Worm (Caenorhabditis elegans) whole organism, late embryonic: ENCODE results near the gene tmem-131.

Experiments
- C38D4.7 ChIP-seq: fragments of 200-800 bp; sonication (Bioruptor generic); optimal IDR thresholded peaks from 2 replicates; lab custom pipeline; 2018; ENCODE audit warnings: mild to moderate bottlenecking, missing genetic modification characterization, moderate library complexity, missing compliant biosample characterization
- F13H6.1 ChIP-seq: sonication (generic microtip); optimal IDR thresholded peaks from 2 replicates; lab custom pipeline; 2016; ENCODE audit warnings: missing genetic modification characterization, missing compliant biosample characterization
- K09A11.1 ChIP-seq: sonication (generic microtip); optimal IDR thresholded peaks from 2 replicates; lab custom pipeline; 2017; ENCODE audit warnings: antibody characterized with exemption, mild to moderate bottlenecking, missing genetic modification characterization, missing compliant biosample characterization; ENCODE audit not compliant: insufficient read depth
- T23F11.4 ChIP-seq: fragments of 200-800 bp; sonication (Bioruptor generic); optimal IDR thresholded peaks from 2 replicates; lab custom pipeline; 2018; ENCODE audit warnings: mild to moderate bottlenecking, missing genetic modification characterization, missing compliant biosample characterization
- ama-1 ChIP-seq: fragments of 150-350 bp; optimal IDR thresholded peaks from 2 replicates; lab custom pipeline; 2014
- ceh-14 ChIP-seq: sonication (generic microtip); optimal IDR thresholded peaks from 2 replicates; lab custom pipeline; 2016; ENCODE audit warnings: missing genotype, missing genetic modification characterization, missing compliant biosample characterization
- ceh-24 ChIP-seq: sonication (generic microtip); optimal IDR thresholded peaks from 2 replicates; lab custom pipeline; 2016; ENCODE audit warnings: mild to moderate bottlenecking, missing genetic modification characterization, missing compliant biosample characterization
- ceh-30 ChIP-seq: fragments of 150-350 bp; optimal IDR thresholded peaks from 2 replicates; lab custom pipeline; 2014; ENCODE audit warnings: missing biosample characterization, missing genetic modification characterization
- ceh-31 ChIP-seq: sonication (generic microtip); optimal IDR thresholded peaks from 2 replicates; lab custom pipeline; 2016; ENCODE audit warnings: missing genetic modification characterization, missing compliant biosample characterization
- ceh-34 ChIP-seq: sonication (generic microtip); optimal IDR thresholded peaks from 2 replicates; lab custom pipeline; 2016; ENCODE audit warnings: mild to moderate bottlenecking, missing genetic modification characterization, missing compliant biosample characterization
- ceh-45 ChIP-seq: fragments of 200-800 bp; sonication (Bioruptor generic); IDR thresholded peaks from 2 replicates; pipeline ENCODE4 v1.3.6; 2022; ENCODE audit warnings: missing genetic modification reagents, missing genetic modification characterization, missing compliant biosample characterization
- che-1 ChIP-seq: sonication (generic microtip); optimal IDR thresholded peaks from 2 replicates; lab custom pipeline; 2016; ENCODE audit warnings: mild to moderate bottlenecking, missing genetic modification characterization, missing compliant biosample characterization
- dmd-4 ChIP-seq: sonication (generic microtip); optimal IDR thresholded peaks from 2 replicates; lab custom pipeline; 2016; ENCODE audit warnings: borderline replicate concordance, missing genetic modification characterization, missing compliant biosample characterization
- dve-1 ChIP-seq: sonication (generic microtip); optimal IDR thresholded peaks from 2 replicates; lab custom pipeline; 2017; ENCODE audit warnings: antibody characterized with exemption, mild to moderate bottlenecking, missing genetic modification characterization, missing compliant biosample characterization
- elt-2 ChIP-seq: sonication (generic microtip); optimal IDR thresholded peaks from 2 replicates; lab custom pipeline; 2016; ENCODE audit warnings: missing genetic modification reagents, missing genetic modification characterization, missing compliant biosample characterization
- elt-4 ChIP-seq: sonication (generic microtip); optimal IDR thresholded peaks from 2 replicates; lab custom pipeline; 2016; ENCODE audit warnings: missing genetic modification characterization, missing compliant biosample characterization
- ets-4 ChIP-seq: sonication (generic microtip); optimal IDR thresholded peaks from 2 replicates; lab custom pipeline; 2016; ENCODE audit warnings: missing genetic modification characterization, missing compliant biosample characterization
- eyg-1 ChIP-seq: sonication (generic microtip); optimal IDR thresholded peaks from 2 replicates; lab custom pipeline; 2016; ENCODE audit warnings: missing genotype, missing genetic modification characterization, missing compliant biosample characterization
- fkh-10 ChIP-seq: fragments of 150-350 bp; optimal IDR thresholded peaks from 2 replicates; lab custom pipeline; 2014; ENCODE audit warnings: missing biosample characterization, missing genetic modification reagents, missing genetic modification characterization
- gmeb-2 ChIP-seq: sonication (generic microtip); optimal IDR thresholded peaks from 2 replicates; lab custom pipeline; 2016; ENCODE audit warnings: missing genetic modification characterization, inconsistent platforms, missing compliant biosample characterization
- hlh-15 ChIP-seq: sonication (generic microtip); optimal IDR thresholded peaks from 2 replicates; lab custom pipeline; 2016; ENCODE audit warnings: missing genetic modification characterization, missing compliant biosample characterization
- hlh-30 ChIP-seq: sonication (generic microtip); optimal IDR thresholded peaks from 2 replicates; lab custom pipeline; 2017; ENCODE audit warnings: antibody characterized with exemption, missing genetic modification characterization, missing compliant biosample characterization; ENCODE audit not compliant: insufficient read depth
- hlh-6 ChIP-seq: sonication (generic microtip); optimal IDR thresholded peaks from 2 replicates; lab custom pipeline; 2016; ENCODE audit warnings: missing genotype, missing genetic modification characterization, missing compliant biosample characterization
- hlh-8 ChIP-seq: sonication (generic microtip); optimal IDR thresholded peaks from 2 replicates; lab custom pipeline; 2016; ENCODE audit warnings: missing genotype, missing genetic modification characterization, missing compliant biosample characterization
- lin-11 ChIP-seq: fragments of 200-800 bp; sonication (Bioruptor generic); optimal IDR thresholded peaks from 2 replicates; lab custom pipeline; 2018; ENCODE audit warnings: mild to moderate bottlenecking, missing genetic modification characterization, missing compliant biosample characterization
- madf-2 ChIP-seq: sonication (generic microtip); optimal IDR thresholded peaks from 2 replicates; lab custom pipeline; 2017; ENCODE audit warnings: missing genetic modification characterization, missing compliant biosample characterization
- mec-3 ChIP-seq: sonication (generic microtip); optimal IDR thresholded peaks from 2 replicates; lab custom pipeline; 2016; ENCODE audit warnings: borderline replicate concordance, missing genetic modification characterization, missing compliant biosample characterization
- nfya-1 ChIP-seq: sonication (generic microtip); optimal IDR thresholded peaks from 2 replicates; lab custom pipeline; 2017; ENCODE audit warnings: missing genetic modification characterization, mild to moderate bottlenecking, missing compliant biosample characterization, antibody characterized with exemption, moderate library complexity
- nhr-232 ChIP-seq: sonication (generic microtip); optimal IDR thresholded peaks from 2 replicates; lab custom pipeline; 2016; ENCODE audit warnings: missing genetic modification characterization, missing compliant biosample characterization
- npax-4 ChIP-seq: sonication (generic microtip); optimal IDR thresholded peaks from 2 replicates; lab custom pipeline; 2016; ENCODE audit warnings: missing genetic modification characterization, missing compliant biosample characterization
- pag-3 ChIP-seq: sonication (generic microtip); optimal IDR thresholded peaks from 2 replicates; lab custom pipeline; 2016; ENCODE audit warnings: missing compliant biosample characterization, missing genetic modification characterization, borderline replicate concordance
- pha-2 ChIP-seq: sonication (generic microtip); optimal IDR thresholded peaks from 2 replicates; lab custom pipeline; 2017; ENCODE audit warnings: mild to moderate bottlenecking, missing genetic modification characterization, missing compliant biosample characterization
- pha-4 ChIP-seq: fragments of 150-350 bp; optimal IDR thresholded peaks from 2 replicates; lab custom pipeline; 2018; ENCODE audit warnings: missing biosample characterization, missing genetic modification reagents, missing genetic modification characterization
- pros-1 ChIP-seq: fragments of 150-350 bp; optimal IDR thresholded peaks from 2 replicates; lab custom pipeline; 2014; ENCODE audit warnings: missing biosample characterization, missing genetic modification reagents, missing genetic modification characterization
- rnt-1 ChIP-seq: sonication (generic microtip); optimal IDR thresholded peaks from 2 replicates; lab custom pipeline; 2016; ENCODE audit warnings: missing genetic modification characterization, missing compliant biosample characterization
- sdc-2 ChIP-seq: sonication (generic microtip); optimal IDR thresholded peaks from 2 replicates; lab custom pipeline; 2016; ENCODE audit warnings: missing genotype, missing genetic modification characterization, missing compliant biosample characterization
- sox-2 ChIP-seq: fragments of 200-800 bp; sonication (Bioruptor generic); IDR thresholded peaks from 2 replicates; pipeline ENCODE4 v1.3.6; 2022; ENCODE audit warnings: missing genetic modification reagents, missing genetic modification characterization, missing compliant biosample characterization
- tbx-2 ChIP-seq: sonication (generic microtip); optimal IDR thresholded peaks from 2 replicates; lab custom pipeline; 2016; ENCODE audit warnings: missing genetic modification characterization, missing compliant biosample characterization
- ttx-3 ChIP-seq: sonication (generic microtip); optimal IDR thresholded peaks from 2 replicates; lab custom pipeline; 2016; ENCODE audit warnings: missing genetic modification reagents, missing genetic modification characterization, missing compliant biosample characterization
- unc-3 ChIP-seq, 2 experiments: fragments of 200-800 bp in 1 of 2; sonication (Bioruptor generic) in 1 of 2; sonication (generic microtip) in 1 of 2; conservative IDR thresholded peaks in 1 of 2; optimal IDR thresholded peaks in 1 of 2; 2 replicates each; pipeline versions ENCODE4 v1.3.6 to Lab custom; 2016 to 2022; ENCODE audit warnings: missing compliant biosample characterization in 2 of 2, missing genetic modification characterization in 2 of 2, missing genetic modification reagents in 1 of 2
- zip-5 ChIP-seq: sonication (generic microtip); optimal IDR thresholded peaks from 2 replicates; lab custom pipeline; 2016; ENCODE audit warnings: missing genetic modification characterization, missing compliant biosample characterization

The tmem-131 gene

ce11 chrIII:4960204-4960603 lies 37.8 kb downstream of the tmem-131 start, which contains the start of gene C27F2.4:
Gene C27F2.4, minus strand, starts transcription at chrIII:4960304.
- TF ChIP-seq nfya-1 (tag; lab: Kevin White, UChicago) (no peak), dve-1 (tag; lab: Kevin White, UChicago) (no peak), fkh-10 (GFP tag; lab: Kevin White, UChicago) (no peak), C38D4.7 (GFP tag; lab: Kevin White, UChicago) (no peak), rnt-1 (tag; lab: Kevin White, UChicago) (no peak), hlh-6 (tag; lab: Kevin White, UChicago) (no peak), pha-2 (tag; lab: Kevin White, UChicago) (no peak)

ce11 chrIII:4956566-4956965 lies 41.4 kb downstream of the tmem-131 start, which contains the start of gene C26E6.1:
Gene C26E6.1, plus strand, starts transcription at chrIII:4956866.
- TF ChIP-seq dmd-4 (tag; lab: Kevin White, UChicago) = no peak

- TF ChIP-seq nfya-1 (tag; lab: Kevin White, UChicago) = peak; percentile 90
- no peak for TF ChIP-seq sox-2 (GFP tag; lab: Robert Waterston, UW)
- TF ChIP-seq pag-3 (tag; lab: Kevin White, UChicago) = no peak
- no peak for TF ChIP-seq ceh-45 (GFP tag; lab: Robert Waterston, UW)
- no peak for TF ChIP-seq nhr-232 (tag; lab: Kevin White, UChicago)
Observed at ce11 chrIII:4952970-4953369, 45.0 kb downstream of the tmem-131 start.

ce11 chrIII:4951824-4952223 lies 46.1 kb downstream of the tmem-131 start, which contains the start of gene flh-2:
Gene flh-2, plus strand, starts transcription at chrIII:4952124.
- TF ChIP-seq hlh-15 (tag; lab: Kevin White, UChicago) (no peak), ceh-24 (tag; lab: Kevin White, UChicago) (no peak), unc-3 (GFP tag; conservative IDR thresholded peaks at IDR 0.05; lab: Robert Waterston, UW) (no peak), unc-3 (tag; optimal IDR thresholded peaks at IDR 0.05; lab: Kevin White, UChicago) (no peak), ttx-3 (tag; lab: Kevin White, UChicago) (no peak), zip-5 (tag; lab: Kevin White, UChicago) (no peak), T23F11.4 (GFP tag; lab: Kevin White, UChicago) (no peak), elt-2 (tag; lab: Kevin White, UChicago) (no peak), hlh-8 (no peak), mec-3 (no peak), che-1 (no peak), dmd-4 (tag; lab: Kevin White, UChicago) (no peak), F13H6.1 (no peak), hlh-30 (tag; lab: Kevin White, UChicago) (no peak), C38D4.7 (GFP tag; lab: Kevin White, UChicago) (no peak), lin-11 (tag; lab: Kevin White, UChicago) (no peak), npax-4 (tag; lab: Kevin White, UChicago) (no peak), pros-1 (tag; lab: Kevin White, UChicago) (no peak)
- TF ChIP-seq, all 69 proteins: peak for 0

ce11 chrIII:4951210-4951609 lies 46.8 kb downstream of the tmem-131 start:
- TF ChIP-seq elt-4 (tag; lab: Kevin White, UChicago) (peak; percentile 20), pha-2 (tag; lab: Kevin White, UChicago) (no peak)

- TF ChIP-seq ama-1 = no peak
- no peak for TF ChIP-seq pha-4 (tag; lab: Kevin White, UChicago)
- no peak for TF ChIP-seq ceh-31 (tag; lab: Kevin White, UChicago)
- TF ChIP-seq sdc-2 = no peak
- no peak for TF ChIP-seq dmd-4 (tag; lab: Kevin White, UChicago)
- no peak for TF ChIP-seq nfya-1 (tag; lab: Kevin White, UChicago)
- no peak for TF ChIP-seq ceh-14 (tag; lab: Kevin White, UChicago)
- no peak for TF ChIP-seq nhr-232 (tag; lab: Kevin White, UChicago)
- TF ChIP-seq K09A11.1 (tag; lab: Kevin White, UChicago) = no peak
- no peak for TF ChIP-seq mec-3
- TF ChIP-seq ceh-34 (tag; lab: Kevin White, UChicago) = no peak
- TF ChIP-seq eyg-1 = no peak
- TF ChIP-seq tbx-2 = no peak
- no peak for TF ChIP-seq madf-2 (tag; lab: Kevin White, UChicago)
- no peak for TF ChIP-seq elt-4 (tag; lab: Kevin White, UChicago)
- no peak for TF ChIP-seq ets-4 (tag; lab: Kevin White, UChicago)
- TF ChIP-seq gmeb-2 (tag; lab: Kevin White, UChicago) = no peak
- no peak for TF ChIP-seq ceh-30 (tag; lab: Kevin White, UChicago)
- TF ChIP-seq rnt-1 (tag; lab: Kevin White, UChicago) = no peak
- TF ChIP-seq, all 69 proteins: peak for 0
Observed at ce11 chrIII:4950345-4950744, 47.6 kb downstream of the tmem-131 start.
